Fruit fly (Drosophila melanogaster): ENCODE results near the gene Mat89Ba.

- TF ChIP-seq her (GFP tag; optimal IDR thresholded peaks at IDR 0.05) (no peak), Hr78 (GFP tag; optimal IDR thresholded peaks at IDR 0.05) (no peak), CG43689 (GFP tag; IDR thresholded peaks at IDR 0.05) (no peak), odd (GFP tag; optimal IDR thresholded peaks at IDR 0.05) (no peak), fd3F (GFP tag; optimal IDR thresholded peaks at IDR 0.05) (no peak), pan (optimal IDR thresholded peaks at IDR 0.05) (no peak), pan (GFP tag; optimal IDR thresholded peaks at IDR 0.05 in 1 of 2, IDR thresholded peaks at IDR 0.05 in 1 of 2) (no peak), da (GFP tag; optimal IDR thresholded peaks at IDR 0.05) (no peak), CG18011 (GFP tag; optimal IDR thresholded peaks at IDR 0.05) (no peak), Med (GFP tag) (no peak), Ssrp (tag; optimal IDR thresholded peaks at IDR 0.05) (no peak), HLH4C (GFP tag; IDR thresholded peaks at IDR 0.05; ENCODE audit: partially characterized antibody) (no peak)
Measured at dm6 chr3R:16321538-16321937, 49.3 kb upstream of the Mat89Ba start, which contains the start of gene CG44044.
